Worm (Caenorhabditis elegans): Measurements from ENCODE around the gene Y47D3A.20.

- TF ChIP-seq snpc-4 (GFP tag; optimal IDR thresholded peaks at IDR 0.05) (no peak), snpc-4 (tag; optimal IDR thresholded peaks at IDR 0.05) (no peak), B0035.1 (tag; optimal IDR thresholded peaks at IDR 0.05) (no peak), ccch-3 (GFP tag; optimal IDR thresholded peaks at IDR 0.05) (no peak), zfh-2 (GFP tag; conservative IDR thresholded peaks at IDR 0.05) (no peak), ztf-22 (GFP tag; optimal IDR thresholded peaks at IDR 0.05) (no peak), chd-7 (tag; optimal IDR thresholded peaks at IDR 0.05) (no peak), ceh-100 (GFP tag; IDR thresholded peaks at IDR 0.05) (no peak), F55B11.4 (tag; optimal IDR thresholded peaks at IDR 0.05; ENCODE audit: borderline replicate concordance, insufficient read depth) (no peak)
These were observed 30.5 kb upstream of the Y47D3A.20 start for ce11 chrIII:11244338-11244737.

Measured in whole organism, young adult.